Fruit fly (Drosophila melanogaster) whole organism, embryonic: ENCODE measurements around the gene Pif1B.
A peak's percentile ranks its signal among the peaks of the same experiment; 100 is the strongest.

ENCODE experiments used
- Atf-2 ChIP-seq: fragments of 200-800 bp; sonication (Bioruptor generic); optimal IDR thresholded peaks from 2 replicates; lab custom pipeline; 2016; ENCODE audit warnings: missing biosample characterization, missing genetic modification characterization
- Blimp-1 ChIP-seq: fragments of 200-800 bp; sonication (Bioruptor generic); optimal IDR thresholded peaks from 3 replicates; lab custom pipeline; 2018; ENCODE audit warnings: missing biosample characterization, missing genetic modification characterization, mild to moderate bottlenecking, moderate library complexity, missing genetic modification reagents
- CG10274 ChIP-seq: fragments of 200-800 bp; sonication (Bioruptor generic); optimal IDR thresholded peaks from 3 replicates; lab custom pipeline; 2017; ENCODE audit warnings: missing biosample characterization, mild to moderate bottlenecking, missing genetic modification characterization
- CG10321 ChIP-seq: fragments of 200-800 bp; sonication (Bioruptor generic); IDR thresholded peaks from 2 replicates; pipeline ENCODE4 v1.3.6; 2022; ENCODE audit warnings: missing biosample characterization, missing genetic modification characterization
- CG10565 ChIP-seq: fragments of 200-800 bp; sonication (Bioruptor generic); optimal IDR thresholded peaks from 3 replicates; lab custom pipeline; 2016; ENCODE audit warnings: missing biosample characterization, mild to moderate bottlenecking, missing genetic modification characterization
- CG11504 ChIP-seq: fragments of 200-800 bp; sonication (Bioruptor generic); optimal IDR thresholded peaks from 3 replicates; lab custom pipeline; 2019; ENCODE audit warnings: missing biosample characterization, mild to moderate bottlenecking, missing genetic modification characterization, moderate library complexity
- CG11695 ChIP-seq: fragments of 200-800 bp; sonication (Bioruptor generic); IDR thresholded peaks from 3 replicates; pipeline ENCODE4 v1.3.6; 2022; ENCODE audit warnings: missing biosample characterization, missing genetic modification characterization
- CG14441 ChIP-seq: fragments of 200-800 bp; sonication (Bioruptor generic); IDR thresholded peaks from 2 replicates; pipeline ENCODE4 v1.3.6; 2022; ENCODE audit warnings: missing biosample characterization, missing genetic modification characterization
- CG15514 ChIP-seq: fragments of 200-800 bp; sonication (Bioruptor generic); optimal IDR thresholded peaks from 3 replicates; lab custom pipeline; 2017; ENCODE audit warnings: missing biosample characterization, missing genetic modification characterization, mild to moderate bottlenecking, moderate library complexity, missing genetic modification reagents
- CG17802 ChIP-seq: fragments of 200-800 bp; sonication (Bioruptor generic); optimal IDR thresholded peaks from 2 replicates; lab custom pipeline; 2018; ENCODE audit warnings: missing biosample characterization, mild to moderate bottlenecking, missing genetic modification characterization, moderate library complexity
- CG2129 ChIP-seq: fragments of 200-800 bp; sonication (Bioruptor generic); IDR thresholded peaks from 2 replicates; pipeline ENCODE4 v1.3.6; 2022; ENCODE audit warnings: missing biosample characterization, missing genetic modification characterization; ENCODE audit not compliant: partially characterized antibody
- CG30020 ChIP-seq: fragments of 200-800 bp; optimal IDR thresholded peaks from 2 replicates; lab custom pipeline; 2019; ENCODE audit warnings: missing biosample characterization, mild to moderate bottlenecking, missing genetic modification characterization, moderate library complexity
- CG30431 ChIP-seq: fragments of 200-800 bp; sonication (Bioruptor generic); optimal IDR thresholded peaks from 2 replicates; lab custom pipeline; 2017; ENCODE audit warnings: missing biosample characterization, missing genetic modification characterization
- CG34376 ChIP-seq: fragments of 200-800 bp; sonication (Bioruptor generic); optimal IDR thresholded peaks from 2 replicates; lab custom pipeline; 2018; ENCODE audit warnings: missing biosample characterization, mild to moderate bottlenecking, missing genetic modification characterization
- CG34422 ChIP-seq: fragments of 200-800 bp; sonication (Bioruptor generic); IDR thresholded peaks from 3 replicates; pipeline ENCODE4 v1.3.6; 2022; ENCODE audit warnings: missing biosample characterization, missing genetic modification characterization
- CG4617 ChIP-seq: fragments of 200-800 bp; sonication (Bioruptor generic); optimal IDR thresholded peaks from 3 replicates; lab custom pipeline; 2016; ENCODE audit warnings: missing biosample characterization, missing genetic modification characterization, borderline replicate concordance
- CG6254 ChIP-seq: fragments of 200-800 bp; sonication (Bioruptor generic); optimal IDR thresholded peaks from 3 replicates; lab custom pipeline; 2017; ENCODE audit warnings: mild to moderate bottlenecking, missing biosample characterization, missing genetic modification reagents, missing genetic modification characterization
- CG6683 ChIP-seq: fragments of 200-800 bp; sonication (Bioruptor generic); optimal IDR thresholded peaks from 2 replicates; lab custom pipeline; 2017; ENCODE audit warnings: missing biosample characterization, mild to moderate bottlenecking, missing genetic modification characterization, missing genetic modification reagents
- CG6854 ChIP-seq: fragments of 200-800 bp; sonication (Bioruptor generic); optimal IDR thresholded peaks from 3 replicates; lab custom pipeline; 2017; ENCODE audit warnings: missing biosample characterization, mild to moderate bottlenecking, missing genetic modification characterization
- CG7271 ChIP-seq: fragments of 200-800 bp; sonication (Bioruptor generic); optimal IDR thresholded peaks from 2 replicates; lab custom pipeline; 2018; ENCODE audit warnings: missing biosample characterization, mild to moderate bottlenecking, missing genetic modification characterization, moderate library complexity
- CG7745 ChIP-seq: fragments of 200-800 bp; sonication (Bioruptor generic); optimal IDR thresholded peaks from 2 replicates; lab custom pipeline; 2018; ENCODE audit warnings: missing biosample characterization, mild to moderate bottlenecking, missing genetic modification characterization, moderate library complexity
- CG9932 ChIP-seq: fragments of 200-800 bp; sonication (Bioruptor generic); IDR thresholded peaks from 2 replicates; pipeline ENCODE4 v1.3.6; 2022; ENCODE audit warnings: missing biosample characterization, missing genetic modification characterization
- Dek ChIP-seq: fragments of 200-800 bp; sonication (Bioruptor generic); optimal IDR thresholded peaks from 3 replicates; lab custom pipeline; 2019; ENCODE audit warnings: missing biosample characterization, mild to moderate bottlenecking, missing genetic modification characterization, moderate library complexity
- Dll ChIP-seq: fragments of 200-800 bp; sonication (Bioruptor generic); IDR thresholded peaks from 4 replicates; pipeline ENCODE4 v1.3.6; 2022; ENCODE audit warnings: missing biosample characterization, missing genetic modification characterization; ENCODE audit not compliant: partially characterized antibody
- Drgx ChIP-seq: fragments of 200-800 bp; sonication (Bioruptor generic); IDR thresholded peaks from 2 replicates; pipeline ENCODE4 v1.3.6; 2022; ENCODE audit warnings: missing biosample characterization, missing genetic modification characterization
- H2.0 ChIP-seq: fragments of 200-800 bp; sonication (Bioruptor generic); IDR thresholded peaks from 2 replicates; pipeline ENCODE4 v1.3.6; 2022; ENCODE audit warnings: missing biosample characterization, missing genetic modification characterization
- Med ChIP-seq: fragments of 200-800 bp; sonication (Bioruptor generic); peaks from one replicate; lab custom pipeline; 2016; ENCODE audit warnings: missing biosample characterization, missing genetic modification characterization, mild to moderate bottlenecking, inconsistent platforms, moderate library complexity
- NfI ChIP-seq: fragments of 200-800 bp; sonication (Bioruptor generic); optimal IDR thresholded peaks from 3 replicates; lab custom pipeline; 2018; ENCODE audit warnings: missing biosample characterization, mild to moderate bottlenecking, missing genetic modification characterization, moderate library complexity
- Ptx1 ChIP-seq: fragments of 200-800 bp; sonication (Bioruptor generic); IDR thresholded peaks from 2 replicates; pipeline ENCODE4 v1.3.6; 2022; ENCODE audit warnings: missing biosample characterization, missing genetic modification characterization
- ac ChIP-seq: fragments of 200-800 bp; sonication (Bioruptor generic); optimal IDR thresholded peaks from 3 replicates; lab custom pipeline; 2017; ENCODE audit warnings: missing biosample characterization, mild to moderate bottlenecking, missing genetic modification characterization
- ap ChIP-seq: fragments of 200-800 bp; sonication (Bioruptor generic); IDR thresholded peaks from 2 replicates; pipeline ENCODE4 v1.3.6; 2022; ENCODE audit warnings: missing biosample characterization, missing genetic modification characterization
- bbx ChIP-seq: fragments of 200-800 bp; sonication (Bioruptor generic); IDR thresholded peaks from 2 replicates; pipeline ENCODE4 v1.3.6; 2022; ENCODE audit warnings: missing biosample characterization, missing genetic modification characterization; ENCODE audit not compliant: partially characterized antibody
- btn ChIP-seq: fragments of 200-800 bp; sonication (Bioruptor generic); optimal IDR thresholded peaks from 2 replicates; lab custom pipeline; 2016; ENCODE audit warnings: missing biosample characterization, missing genetic modification characterization
- cwo ChIP-seq: fragments of 200-800 bp; sonication (Bioruptor generic); optimal IDR thresholded peaks from 3 replicates; lab custom pipeline; 2017; ENCODE audit warnings: missing biosample characterization, missing genetic modification characterization, mild to moderate bottlenecking, moderate library complexity, missing genetic modification reagents
- disco-r ChIP-seq: fragments of 200-800 bp; sonication (Bioruptor generic); optimal IDR thresholded peaks from 2 replicates; lab custom pipeline; 2016; ENCODE audit warnings: missing biosample characterization, missing genetic modification characterization
- eve ChIP-seq, 2 experiments: fragments of >200 bp; optimal IDR thresholded peaks; 2 replicates each; lab custom pipeline; 2017; ENCODE audit warnings: missing biosample characterization in 2 of 2, missing genetic modification characterization in 2 of 2
- gcm ChIP-seq: fragments of 200-800 bp; sonication (Bioruptor generic); optimal IDR thresholded peaks from 2 replicates; lab custom pipeline; 2019; ENCODE audit warnings: missing biosample characterization, mild to moderate bottlenecking, missing genetic modification characterization, moderate library complexity
- grn ChIP-seq: fragments of 200-800 bp; sonication (Bioruptor generic); optimal IDR thresholded peaks from 3 replicates; lab custom pipeline; 2017; ENCODE audit warnings: missing biosample characterization, missing genetic modification characterization
- lbe ChIP-seq: fragments of 200-800 bp; sonication (Bioruptor generic); optimal IDR thresholded peaks from 2 replicates; lab custom pipeline; 2016; ENCODE audit warnings: missing biosample characterization, mild to moderate bottlenecking, missing genetic modification characterization
- nmo ChIP-seq: fragments of 200-800 bp; sonication (Bioruptor generic); optimal IDR thresholded peaks from 2 replicates; lab custom pipeline; 2018; ENCODE audit warnings: missing biosample characterization, mild to moderate bottlenecking, missing genetic modification characterization, moderate library complexity
- p53 ChIP-seq: fragments of 200-800 bp; sonication (Bioruptor generic); optimal IDR thresholded peaks from 2 replicates; lab custom pipeline; 2016; ENCODE audit warnings: missing biosample characterization, missing genetic modification characterization
- salm ChIP-seq: fragments of 200-800 bp; sonication (Bioruptor generic); optimal IDR thresholded peaks from 2 replicates; lab custom pipeline; 2018; ENCODE audit warnings: missing biosample characterization, mild to moderate bottlenecking, missing genetic modification characterization
- sens-2 ChIP-seq: fragments of 200-800 bp; sonication (Bioruptor generic); IDR thresholded peaks from 2 replicates; pipeline ENCODE4 v1.3.6; 2022; ENCODE audit warnings: missing biosample characterization, missing genetic modification characterization
- slbo ChIP-seq: fragments of 200-800 bp; sonication (Bioruptor generic); IDR thresholded peaks from 2 replicates; pipeline ENCODE4 v1.3.6; 2022; ENCODE audit warnings: missing biosample characterization, missing genetic modification characterization
- so ChIP-seq: fragments of 200-800 bp; sonication (Bioruptor generic); IDR thresholded peaks from 3 replicates; pipeline ENCODE4 v1.3.6; 2022; ENCODE audit warnings: missing biosample characterization, missing genetic modification characterization
- sob ChIP-seq: fragments of 200-800 bp; sonication (Bioruptor generic); IDR thresholded peaks from 2 replicates; pipeline ENCODE4 v1.3.6; 2022; ENCODE audit warnings: missing biosample characterization, missing genetic modification characterization
- ttk ChIP-seq: fragments of 200-800 bp; sonication (Bioruptor generic); IDR thresholded peaks from 2 replicates; pipeline ENCODE4 v2.1.2; 2022; ENCODE audit warnings: missing biosample characterization, missing genetic modification characterization
- wor ChIP-seq: fragments of 200-800 bp; sonication (Bioruptor generic); IDR thresholded peaks from 2 replicates; pipeline ENCODE4 v1.3.6; 2022; ENCODE audit warnings: missing biosample characterization, missing genetic modification characterization

The Pif1B gene

DNA sequence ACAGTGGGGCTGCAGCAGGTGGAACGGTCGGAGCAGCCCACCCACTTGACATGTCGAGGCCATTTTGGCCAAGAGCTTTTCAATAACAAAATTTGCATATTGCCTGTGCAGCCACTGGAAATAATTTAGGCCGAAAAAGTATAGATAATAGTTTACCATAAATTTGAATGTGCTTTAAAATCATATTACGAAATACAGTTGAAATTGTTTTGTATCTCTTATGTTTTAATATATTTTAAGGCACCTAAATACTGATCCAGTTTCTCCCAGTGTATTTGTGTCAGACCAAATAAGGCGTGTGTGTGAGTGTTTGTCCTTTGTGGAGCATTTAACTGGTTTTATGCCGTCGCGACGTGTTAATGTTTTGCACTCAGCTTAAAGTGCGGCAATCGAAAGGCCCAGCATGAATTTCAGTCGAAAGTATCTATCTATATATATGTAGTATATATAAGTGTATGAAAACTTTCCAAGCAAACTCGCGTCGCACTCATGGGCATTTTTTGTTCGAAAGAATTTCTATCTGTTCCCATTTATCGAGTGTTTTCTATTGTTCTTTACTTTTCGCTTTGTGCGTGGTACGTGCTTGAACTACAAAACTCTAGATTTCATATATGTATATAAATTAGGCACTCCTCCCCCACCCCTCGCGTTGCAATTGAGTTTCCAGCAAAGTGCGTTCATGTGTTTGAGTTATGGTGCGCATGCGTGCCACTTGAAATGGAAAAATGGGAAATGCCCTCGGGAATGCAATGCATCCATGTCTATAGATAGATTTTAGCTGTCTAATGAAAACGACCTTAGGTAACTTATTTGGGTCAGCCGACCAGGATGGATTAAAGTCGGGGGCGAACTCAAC is 48.6 kb upstream of the Pif1B start (continued):
- 0 out of 3 replicates have a peak, but pooled peaks have one; percentile 31 for TF ChIP-seq CG11695
- no peak; the same call in 1 of the 2 replicates for TF ChIP-seq Ptx1 (GFP tag; lab: Robert Waterston, UW)
- TF ChIP-seq CG4617 (GFP tag; lab: Kevin White, UChicago) = no peak
- TF ChIP-seq ap (GFP tag; lab: Robert Waterston, UW) = no peak
- peak; percentile 27 for TF ChIP-seq lbe
- no peak for TF ChIP-seq CG10565
- no peak for TF ChIP-seq NfI (GFP tag; lab: Kevin White, UChicago)
- no peak for TF ChIP-seq CG17802 (tag; lab: Kevin White, UChicago)
- TF ChIP-seq CG10321 (GFP tag; lab: Robert Waterston, UW) = no peak
- no peak for TF ChIP-seq CG2129 (GFP tag; lab: Robert Waterston, UW)
- peak; percentile 40 for TF ChIP-seq Med (GFP tag; lab: Kevin White, UChicago)
- no peak for TF ChIP-seq CG7745 (tag; lab: Kevin White, UChicago)
- peak; percentile 41 for TF ChIP-seq nmo (GFP tag; lab: Kevin White, UChicago)
- TF ChIP-seq Dll (GFP tag; lab: Robert Waterston, UW) = no peak
- 0 out of 3 replicates have a peak, but pooled peaks have one; percentile 21 for TF ChIP-seq CG34422 (GFP tag; lab: Robert Waterston, UW)
- no peak for TF ChIP-seq CG30431 (GFP tag; lab: Kevin White, UChicago)
- no peak for TF ChIP-seq Dek (tag; lab: Kevin White, UChicago)
- no peak for TF ChIP-seq CG30020
- no peak for TF ChIP-seq Atf-2 (GFP tag; lab: Kevin White, UChicago)
- no peak for TF ChIP-seq grn
- TF ChIP-seq CG6854 (GFP tag; lab: Kevin White, UChicago) = no peak
- no peak for TF ChIP-seq wor (GFP tag; lab: Robert Waterston, UW)
- TF ChIP-seq btn = no peak
- no peak for TF ChIP-seq bbx (GFP tag; lab: Robert Waterston, UW)
- peak; percentile 43 for TF ChIP-seq Blimp-1 (GFP tag; lab: Kevin White, UChicago)
- TF ChIP-seq CG10274 = no peak
- TF ChIP-seq cwo (GFP tag; lab: Kevin White, UChicago) = no peak
- peak; percentile 5 for TF ChIP-seq gcm
- 0 out of 3 replicates have a peak, but pooled peaks have one; percentile 47 for TF ChIP-seq so (GFP tag; lab: Robert Waterston, UW)
- TF ChIP-seq eve (GFP tag; optimal IDR thresholded peaks at IDR 0.05; lab: Kevin White, UChicago) = peak in 1 of 2 experiments; percentile 55
- TF ChIP-seq disco-r (GFP tag; lab: Kevin White, UChicago) = no peak
- peak; percentile 52 for TF ChIP-seq CG11504 (tag; lab: Kevin White, UChicago)
- TF ChIP-seq CG14441 (GFP tag; lab: Robert Waterston, UW) = no peak
- no peak for TF ChIP-seq sob (GFP tag; lab: Robert Waterston, UW)
- TF ChIP-seq Drgx = peak; percentile 53
- TF ChIP-seq CG7271 = no peak
- no peak for TF ChIP-seq sens-2 (GFP tag; lab: Robert Waterston, UW)
- no peak for TF ChIP-seq CG9932 (GFP tag; lab: Robert Waterston, UW)
- no peak for TF ChIP-seq CG6254 (GFP tag; lab: Kevin White, UChicago)
- no peak for TF ChIP-seq p53
- TF ChIP-seq ac = peak; percentile 25
- TF ChIP-seq H2.0 (GFP tag; lab: Robert Waterston, UW) = 0 out of 2 replicates have a peak, but pooled peaks have one; percentile 24
- no peak for TF ChIP-seq CG15514 (GFP tag; lab: Kevin White, UChicago)
- TF ChIP-seq CG6683 (GFP tag; lab: Kevin White, UChicago) = no peak
- peak; percentile 43; the same call in 1 of the 2 replicates for TF ChIP-seq slbo (GFP tag; lab: Robert Waterston, UW)
- TF ChIP-seq salm (tag; lab: Kevin White, UChicago) = no peak
- TF ChIP-seq CG34376 (GFP tag; lab: Kevin White, UChicago) = no peak
- TF ChIP-seq ttk (GFP tag; lab: Robert Waterston, UW) = no peak
